Worm (Caenorhabditis elegans): ENCODE measurements around the gene C05E11.7.

The C05E11.7 gene

DNA sequence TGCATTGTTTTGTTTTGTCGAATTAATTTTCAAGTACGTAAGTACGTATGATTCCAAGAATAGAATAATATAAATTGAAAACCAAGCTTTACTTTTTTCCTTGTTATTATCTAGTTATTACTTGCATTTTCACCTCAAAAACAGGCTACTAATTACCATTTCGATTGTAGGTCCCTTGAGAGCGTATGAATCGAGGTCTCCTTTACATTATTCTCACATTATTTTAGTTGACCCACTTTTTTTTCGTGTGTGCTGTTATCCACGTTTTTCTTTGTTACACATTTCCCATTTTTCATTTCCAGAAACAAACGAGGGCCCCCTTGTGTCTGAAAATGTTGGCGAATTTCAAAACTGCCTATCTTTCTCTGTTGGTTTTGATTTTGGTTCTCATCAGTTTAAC is 23.6 kb downstream of the C05E11.7 start, which contains the start of gene C05E11.6:
Gene C05E11.6 (plus strand): TSS at position 301 of the 400 bp plus-strand sequence.
- TF ChIP-seq madf-6 (GFP tag; IDR thresholded peaks at IDR 0.05) (no peak), tbx-9 (tag; optimal IDR thresholded peaks at IDR 0.05; ENCODE audit: borderline replicate concordance) (no peak), repo-1 (tag; optimal IDR thresholded peaks at IDR 0.05) (no peak), hsf-1 (GFP tag; IDR thresholded peaks at IDR 0.05) (no peak)

DNA sequence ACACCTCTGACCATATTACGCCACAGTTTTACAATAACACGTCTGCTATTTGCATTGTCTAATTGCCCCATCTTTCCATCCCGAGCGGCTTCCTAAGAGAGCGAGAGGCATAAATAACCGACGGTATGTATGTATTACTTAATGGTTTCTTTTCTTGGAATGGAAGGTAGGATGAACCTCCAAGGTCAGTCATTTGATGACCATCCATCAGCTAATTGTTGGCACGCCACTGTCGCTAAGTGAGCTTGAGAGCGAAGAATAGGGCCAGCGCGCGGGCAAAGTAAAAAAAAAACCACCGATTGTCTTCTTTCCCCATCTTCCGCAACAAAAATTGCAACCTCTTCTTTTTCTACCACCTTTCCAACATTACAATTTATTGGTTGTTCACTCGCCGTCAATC is 29.5 kb downstream of the C05E11.7 start:
- TF ChIP-seq die-1 (tag; optimal IDR thresholded peaks at IDR 0.05) (no peak), hsf-1 (GFP tag; IDR thresholded peaks at IDR 0.05) (no peak), let-526 (GFP tag; IDR thresholded peaks at IDR 0.05) (no peak), nfya-1 (tag; optimal IDR thresholded peaks at IDR 0.05; ENCODE audit: borderline replicate concordance, insufficient read depth) (no peak), B0261.1 (tag; optimal IDR thresholded peaks at IDR 0.05) (no peak), sptf-2 (GFP tag; optimal IDR thresholded peaks at IDR 0.05) (no peak), repo-1 (tag; optimal IDR thresholded peaks at IDR 0.05) (no peak)

DNA sequence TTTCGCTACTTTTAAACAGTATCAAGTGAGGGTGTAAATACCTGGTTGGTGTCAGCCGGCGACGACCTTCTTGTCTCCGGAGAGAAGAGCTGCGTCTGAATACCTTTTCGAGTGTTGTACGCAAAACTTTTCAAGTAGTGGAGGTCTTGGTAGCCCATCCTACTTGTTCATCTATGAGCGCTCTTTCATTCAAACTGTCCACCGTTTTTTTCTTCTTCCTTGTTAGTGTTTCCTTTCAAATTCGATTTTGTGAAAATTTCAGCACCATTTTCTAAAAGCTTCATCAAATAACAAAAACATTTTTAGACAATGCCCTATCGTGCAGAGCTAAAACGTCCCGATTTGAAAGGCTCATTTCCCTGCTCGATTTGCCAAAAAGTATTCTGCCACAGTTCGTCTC is 31.1 kb downstream of the C05E11.7 start, which contains the start of gene ham-2:
Gene ham-2 (plus strand): TSS at position 301 of the 400 bp plus-strand sequence.
- TF ChIP-seq ztf-3 (GFP tag; optimal IDR thresholded peaks at IDR 0.05) (no peak), ceh-27 (GFP tag; optimal IDR thresholded peaks at IDR 0.05) (no peak), ets-4 (GFP tag; optimal IDR thresholded peaks at IDR 0.05) (no peak), F57C9.4 (tag; optimal IDR thresholded peaks at IDR 0.05) (no peak), repo-1 (tag; optimal IDR thresholded peaks at IDR 0.05) (no peak), ztf-28 (GFP tag; IDR thresholded peaks at IDR 0.05) (no peak), somi-1 (GFP tag; optimal IDR thresholded peaks at IDR 0.05) (no peak), lin-54 (GFP tag; optimal IDR thresholded peaks at IDR 0.05) (no peak), egl-44 (GFP tag; IDR thresholded peaks at IDR 0.05) (no peak), zfh-2 (GFP tag; conservative IDR thresholded peaks at IDR 0.05) (no peak), madf-8 (GFP tag; conservative IDR thresholded peaks at IDR 0.05) (no peak), B0336.3 (GFP tag; IDR thresholded peaks at IDR 0.05) (no peak), F57A8.1 (GFP tag; optimal IDR thresholded peaks at IDR 0.05) (no peak), let-526 (GFP tag; IDR thresholded peaks at IDR 0.05) (no peak), nhr-27 (tag; optimal IDR thresholded peaks at IDR 0.05) (no peak), attf-3 (GFP tag; conservative IDR thresholded peaks at IDR 0.05) (no peak), snpc-1.1 (tag; optimal IDR thresholded peaks at IDR 0.05; ENCODE audit: insufficient read depth) (no peak)

DNA sequence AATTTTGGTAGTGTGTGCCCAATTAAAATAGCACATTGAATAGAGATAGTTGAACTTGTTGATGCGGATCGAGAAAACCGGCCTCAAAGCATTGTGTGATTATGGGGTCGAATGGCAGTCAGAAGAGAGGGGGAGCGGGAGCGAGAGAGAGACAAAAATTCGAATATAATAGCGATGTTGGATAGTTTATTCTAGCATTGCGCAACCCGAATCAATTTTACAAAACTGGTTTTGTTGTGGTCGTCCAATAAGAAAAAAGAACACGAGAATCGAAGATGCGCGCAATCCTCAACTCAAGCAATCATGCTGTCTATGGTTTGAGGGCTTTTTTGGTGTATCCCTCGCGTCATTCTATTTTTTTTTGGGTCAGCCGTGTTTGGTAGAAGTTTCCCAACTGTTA is 32.0 kb downstream of the C05E11.7 start:
- TF ChIP-seq fkh-3 (tag; optimal IDR thresholded peaks at IDR 0.05) (no peak), cebp-1 (GFP tag; IDR thresholded peaks at IDR 0.05) (no peak), cebp-1 (tag; optimal IDR thresholded peaks at IDR 0.05) (peak; percentile 39)

DNA sequence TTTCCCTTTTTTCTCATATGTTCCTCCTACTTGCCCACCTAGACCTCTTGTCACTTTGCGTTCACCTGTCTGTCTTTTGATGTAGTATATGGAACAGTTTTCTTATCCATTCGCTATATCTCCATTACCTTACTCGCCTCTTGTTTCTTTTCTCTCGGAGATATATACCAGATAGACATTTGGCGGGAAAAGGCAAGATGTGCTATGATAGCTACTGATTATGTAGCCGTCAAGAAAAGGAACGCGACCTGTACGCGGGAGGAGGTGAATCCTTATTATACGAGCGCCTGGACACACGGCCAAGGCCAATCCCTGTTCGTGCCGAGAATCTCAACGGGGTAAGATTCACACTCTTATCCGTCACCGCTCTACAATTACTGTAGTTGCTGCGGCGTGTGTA is 32.4 kb downstream of the C05E11.7 start:
- TF ChIP-seq nhr-179 (tag; optimal IDR thresholded peaks at IDR 0.05) (no peak), ceh-58 (GFP tag; IDR thresholded peaks at IDR 0.05) (no peak), F23B12.7 (tag; optimal IDR thresholded peaks at IDR 0.05; ENCODE audit: insufficient read depth) (no peak), D2030.7 (GFP tag; IDR thresholded peaks at IDR 0.05) (no peak), ztf-22 (GFP tag; optimal IDR thresholded peaks at IDR 0.05) (no peak), repo-1 (tag; optimal IDR thresholded peaks at IDR 0.05) (no peak), nfya-2 (GFP tag; IDR thresholded peaks at IDR 0.05) (no peak), let-526 (GFP tag; IDR thresholded peaks at IDR 0.05) (no peak)

Measured in whole organism, young adult.